Fruit fly (Drosophila melanogaster) whole organism, embryonic: Measurements from ENCODE around the gene Ac3.

ENCODE experiments used
- Abd-B ChIP-seq: fragments of 200-800 bp; sonication (Bioruptor generic); optimal IDR thresholded peaks from 2 replicates; lab custom pipeline; 2018; ENCODE audit warnings: missing biosample characterization, mild to moderate bottlenecking, missing genetic modification characterization, moderate library complexity
- Atf-2 ChIP-seq: fragments of 200-800 bp; sonication (Bioruptor generic); optimal IDR thresholded peaks from 2 replicates; lab custom pipeline; 2016; ENCODE audit warnings: missing biosample characterization, missing genetic modification characterization
- Blimp-1 ChIP-seq: fragments of 200-800 bp; sonication (Bioruptor generic); optimal IDR thresholded peaks from 3 replicates; lab custom pipeline; 2018; ENCODE audit warnings: missing biosample characterization, missing genetic modification characterization, mild to moderate bottlenecking, moderate library complexity, missing genetic modification reagents
- C15 ChIP-seq: fragments of 200-800 bp; sonication (Bioruptor generic); IDR thresholded peaks from 3 replicates; pipeline ENCODE4 v1.3.6; 2022; ENCODE audit warnings: missing biosample characterization, missing genetic modification characterization
- CG10267 ChIP-seq: fragments of 200-800 bp; sonication (Bioruptor generic); optimal IDR thresholded peaks from 2 replicates; lab custom pipeline; 2018; ENCODE audit warnings: missing biosample characterization, mild to moderate bottlenecking, missing genetic modification characterization, moderate library complexity
- CG11456 ChIP-seq: fragments of 200-800 bp; sonication (Bioruptor generic); IDR thresholded peaks from 3 replicates; pipeline ENCODE4 v1.3.6; 2022; ENCODE audit warnings: missing biosample characterization, missing genetic modification characterization
- CG12236 ChIP-seq: fragments of 200-800 bp; sonication (Bioruptor generic); optimal IDR thresholded peaks from 2 replicates; lab custom pipeline; 2016; ENCODE audit warnings: missing biosample characterization, missing genetic modification characterization
- CG12391 ChIP-seq: fragments of 200-800 bp; sonication (Bioruptor generic); optimal IDR thresholded peaks from 3 replicates; lab custom pipeline; 2018; ENCODE audit warnings: missing biosample characterization, mild to moderate bottlenecking, missing genetic modification characterization, moderate library complexity
- CG13296 ChIP-seq: fragments of 200-800 bp; sonication (Bioruptor generic); optimal IDR thresholded peaks from 3 replicates; lab custom pipeline; 2018; ENCODE audit warnings: missing biosample characterization, mild to moderate bottlenecking, missing genetic modification characterization
- CG1529 ChIP-seq: fragments of 200-800 bp; sonication (Bioruptor generic); optimal IDR thresholded peaks from 3 replicates; lab custom pipeline; 2018; ENCODE audit warnings: missing biosample characterization, missing genetic modification characterization
- CG15479 ChIP-seq: fragments of 200-800 bp; sonication (Bioruptor generic); optimal IDR thresholded peaks from 3 replicates; lab custom pipeline; 2019; ENCODE audit warnings: missing biosample characterization, mild to moderate bottlenecking, missing genetic modification characterization, moderate library complexity
- CG18599 ChIP-seq: fragments of 200-800 bp; sonication (Bioruptor generic); optimal IDR thresholded peaks from 3 replicates; lab custom pipeline; 2017; ENCODE audit warnings: missing biosample characterization, missing genetic modification characterization, mild to moderate bottlenecking, moderate library complexity, missing genetic modification reagents
- CG31224 ChIP-seq: fragments of 200-800 bp; sonication (Bioruptor generic); IDR thresholded peaks from 2 replicates; pipeline ENCODE4 v1.3.6; 2022; ENCODE audit warnings: missing biosample characterization, missing genetic modification characterization
- CG32532 ChIP-seq: fragments of 200-800 bp; sonication (Bioruptor generic); IDR thresholded peaks from 2 replicates; pipeline ENCODE4 v1.3.6; 2022; ENCODE audit warnings: missing biosample characterization, missing genetic modification characterization
- CG32772 ChIP-seq: fragments of 200-800 bp; sonication (Bioruptor generic); IDR thresholded peaks from 2 replicates; pipeline ENCODE4 v1.3.6; 2022; ENCODE audit warnings: missing biosample characterization, missing genetic modification characterization
- CG3726 ChIP-seq: fragments of 200-800 bp; sonication (Bioruptor generic); IDR thresholded peaks from 3 replicates; pipeline ENCODE4, ENCODE4 v1.3.6; 2022; ENCODE audit warnings: missing biosample characterization, missing genetic modification characterization
- CG4730 ChIP-seq: fragments of 200-800 bp; sonication (Bioruptor generic); IDR thresholded peaks from 2 replicates; pipeline ENCODE4 v1.3.6; 2022; ENCODE audit warnings: missing biosample characterization, missing genetic modification characterization
- CG6854 ChIP-seq: fragments of 200-800 bp; sonication (Bioruptor generic); optimal IDR thresholded peaks from 3 replicates; lab custom pipeline; 2017; ENCODE audit warnings: missing biosample characterization, mild to moderate bottlenecking, missing genetic modification characterization
- CG7786 ChIP-seq: fragments of 200-800 bp; sonication (Bioruptor generic); optimal IDR thresholded peaks from 2 replicates; lab custom pipeline; 2016; ENCODE audit warnings: missing biosample characterization, missing genetic modification characterization
- CG8478 ChIP-seq: fragments of >200 bp; optimal IDR thresholded peaks from 2 replicates; lab custom pipeline; 2018
- Dbx ChIP-seq: fragments of 200-800 bp; sonication (Bioruptor generic); IDR thresholded peaks from 3 replicates; pipeline ENCODE4 v1.3.6; 2022; ENCODE audit warnings: missing biosample characterization, missing genetic modification characterization
- Deaf1 ChIP-seq: fragments of 200-800 bp; optimal IDR thresholded peaks from 3 replicates; lab custom pipeline; 2019; ENCODE audit warnings: missing biosample characterization, mild to moderate bottlenecking, missing genetic modification characterization, moderate library complexity
- Ets97D ChIP-seq: fragments of 200-800 bp; sonication (Bioruptor generic); optimal IDR thresholded peaks from 3 replicates; lab custom pipeline; 2016; ENCODE audit warnings: missing biosample characterization, missing genetic modification characterization
- Hmx ChIP-seq: fragments of 200-800 bp; sonication (Bioruptor generic); optimal IDR thresholded peaks from 2 replicates; lab custom pipeline; 2016; ENCODE audit warnings: missing biosample characterization, missing genetic modification characterization
- NC2α ChIP-seq: fragments of 200-800 bp; sonication (Bioruptor generic); optimal IDR thresholded peaks from 2 replicates; lab custom pipeline; 2016; ENCODE audit warnings: missing biosample characterization, missing genetic modification characterization
- Nf-YC ChIP-seq: fragments of 200-800 bp; optimal IDR thresholded peaks from 3 replicates; lab custom pipeline; 2019; ENCODE audit warnings: missing biosample characterization, mild to moderate bottlenecking, missing genetic modification characterization, moderate library complexity
- Oli ChIP-seq: fragments of 200-800 bp; sonication (Bioruptor generic); optimal IDR thresholded peaks from 2 replicates; lab custom pipeline; 2018; ENCODE audit warnings: missing biosample characterization, mild to moderate bottlenecking, missing genetic modification characterization, moderate library complexity
- Opbp ChIP-seq: fragments of 200-800 bp; sonication (Bioruptor generic); IDR thresholded peaks from 3 replicates; pipeline ENCODE4 v1.3.6; 2022; ENCODE audit warnings: missing biosample characterization, missing genetic modification characterization; ENCODE audit not compliant: partially characterized antibody
- Scr ChIP-seq: fragments of 200-800 bp; sonication (Bioruptor generic); IDR thresholded peaks from 2 replicates; pipeline ENCODE4 v1.3.6; 2022; ENCODE audit warnings: missing biosample characterization, missing genetic modification characterization; ENCODE audit not compliant: partially characterized antibody
- Taf1 ChIP-seq: fragments of 200-800 bp; sonication (Bioruptor generic); IDR thresholded peaks from 2 replicates; pipeline ENCODE4 v1.3.6; 2022; ENCODE audit warnings: missing biosample characterization, missing genetic modification characterization
- ash1 ChIP-seq: fragments of 200-800 bp; sonication (Bioruptor generic); optimal IDR thresholded peaks from 2 replicates; lab custom pipeline; 2018; ENCODE audit warnings: missing biosample characterization, mild to moderate bottlenecking, missing genetic modification characterization
- cg ChIP-seq: fragments of 200-800 bp; sonication (Bioruptor generic); optimal IDR thresholded peaks from 3 replicates; lab custom pipeline; 2019; ENCODE audit warnings: missing biosample characterization, mild to moderate bottlenecking, missing genetic modification characterization, moderate library complexity
- eyg ChIP-seq: fragments of 200-800 bp; sonication (Bioruptor generic); optimal IDR thresholded peaks from 3 replicates; lab custom pipeline; 2016; ENCODE audit warnings: missing biosample characterization, missing genetic modification characterization
- gce ChIP-seq: fragments of 200-800 bp; sonication (Bioruptor generic); IDR thresholded peaks from 3 replicates; pipeline ENCODE4 v1.3.6; 2022; ENCODE audit warnings: missing biosample characterization, missing genetic modification characterization
- gsb ChIP-seq: fragments of 200-800 bp; sonication (Bioruptor generic); IDR thresholded peaks from 2 replicates; pipeline ENCODE4 v1.3.6; 2022; ENCODE audit warnings: missing biosample characterization, missing genetic modification characterization
- gsb-n ChIP-seq: fragments of 200-800 bp; sonication (Bioruptor generic); optimal IDR thresholded peaks from 3 replicates; lab custom pipeline; 2018; ENCODE audit warnings: missing biosample characterization, mild to moderate bottlenecking, missing genetic modification characterization
- hth ChIP-seq: fragments of >200 bp; optimal IDR thresholded peaks from 2 replicates; lab custom pipeline; 2017; ENCODE audit warnings: inconsistent platforms
- mam ChIP-seq: fragments of 200-800 bp; sonication (Bioruptor generic); optimal IDR thresholded peaks from 3 replicates; lab custom pipeline; 2016; ENCODE audit warnings: missing biosample characterization, missing genetic modification characterization
- nmo ChIP-seq: fragments of 200-800 bp; sonication (Bioruptor generic); optimal IDR thresholded peaks from 2 replicates; lab custom pipeline; 2018; ENCODE audit warnings: missing biosample characterization, mild to moderate bottlenecking, missing genetic modification characterization, moderate library complexity
- otp ChIP-seq: fragments of 200-800 bp; sonication (Bioruptor generic); IDR thresholded peaks from 3 replicates; pipeline ENCODE4, ENCODE4 v1.3.6; 2022; ENCODE audit warnings: missing biosample characterization, missing genetic modification characterization
- pan ChIP-seq, 4 experiments: fragments of >200 bp in 3 of 4; fragments of 200-800 bp in 1 of 4; sonication (Bioruptor generic) in 1 of 4; optimal IDR thresholded peaks in 3 of 4; IDR thresholded peaks in 1 of 4; 2 replicates each; pipeline versions ENCODE4 v1.3.6 to Lab custom; 2017 to 2022; ENCODE audit warnings: missing biosample characterization in 2 of 4, missing genetic modification characterization in 2 of 4, mixed read lengths in 1 of 4
- peb ChIP-seq: fragments of 200-800 bp; sonication (Bioruptor generic); IDR thresholded peaks from 2 replicates; pipeline ENCODE4 v1.3.6; 2022; ENCODE audit warnings: missing biosample characterization, missing genetic modification characterization
- repo ChIP-seq: fragments of 200-800 bp; sonication (Bioruptor generic); optimal IDR thresholded peaks from 2 replicates; lab custom pipeline; 2016; ENCODE audit warnings: missing biosample characterization, missing genetic modification characterization
- sc ChIP-seq, 3 experiments: fragments of >200 bp in 2 of 3; fragments of 200-800 bp in 1 of 3; sonication (Bioruptor generic) in 1 of 3; optimal IDR thresholded peaks; 2 replicates in 2 of 3; 3 replicates in 1 of 3; lab custom pipeline; 2017; ENCODE audit warnings: mild to moderate bottlenecking in 1 of 3, missing biosample characterization in 1 of 3, missing genetic modification characterization in 1 of 3, missing genetic modification reagents in 1 of 3
- sima ChIP-seq: fragments of 200-800 bp; sonication (Bioruptor generic); optimal IDR thresholded peaks from 2 replicates; lab custom pipeline; 2016; ENCODE audit warnings: missing biosample characterization, missing genetic modification characterization
- slou ChIP-seq: fragments of 200-800 bp; sonication (Bioruptor generic); optimal IDR thresholded peaks from 3 replicates; lab custom pipeline; 2016; ENCODE audit warnings: missing biosample characterization, missing genetic modification characterization
- tio ChIP-seq: fragments of 200-800 bp; sonication (Bioruptor generic); optimal IDR thresholded peaks from 2 replicates; lab custom pipeline; 2017; ENCODE audit warnings: missing biosample characterization, missing genetic modification characterization, inconsistent platforms
- usp ChIP-seq: fragments of >200 bp; optimal IDR thresholded peaks from 2 replicates; lab custom pipeline; 2017; ENCODE audit warnings: missing biosample characterization, missing genetic modification characterization
- vvl ChIP-seq: fragments of 200-800 bp; sonication (Bioruptor generic); IDR thresholded peaks from 2 replicates; pipeline ENCODE4 v1.3.6; 2022; ENCODE audit warnings: missing biosample characterization, missing genetic modification characterization

The Ac3 gene

DNA sequence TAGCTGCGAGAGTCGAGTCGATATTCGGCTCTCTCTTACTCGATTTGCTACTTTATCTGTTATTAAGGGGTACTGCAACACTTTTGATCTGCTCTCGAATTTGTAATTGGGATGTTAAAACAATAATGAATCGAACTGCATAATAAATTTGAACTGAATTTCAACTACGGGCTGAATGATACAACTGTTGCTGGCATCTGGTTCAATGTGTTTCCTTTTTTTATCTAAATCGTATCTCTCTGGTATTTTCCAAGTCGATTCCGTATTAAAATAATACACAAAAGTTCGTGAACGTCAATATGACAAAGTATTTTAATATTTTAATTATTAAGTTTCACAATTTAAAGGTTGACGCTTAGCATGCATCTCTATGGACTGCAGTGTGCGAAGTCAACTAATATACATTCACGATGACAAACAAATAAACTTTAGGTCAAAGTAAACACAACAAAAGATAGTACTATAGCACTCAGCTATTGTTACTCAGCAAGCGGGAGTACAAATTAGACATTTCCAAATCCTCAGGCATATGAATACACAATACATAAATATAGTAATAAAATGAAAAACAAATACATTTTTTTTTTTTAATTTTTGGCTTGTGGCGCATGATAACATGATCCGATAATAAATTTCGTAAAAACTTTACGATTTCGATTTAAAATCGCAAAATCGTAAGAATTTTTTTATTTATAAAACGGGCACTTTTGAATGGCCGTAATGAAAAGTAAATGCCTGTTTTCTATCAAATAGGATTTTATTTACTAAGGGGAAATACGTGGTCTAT lies 8.5 kb upstream of the Ac3 start, which contains the start of gene CG2201 (continued):
- TF ChIP-seq Ets97D (GFP tag; lab: Kevin White, UChicago) (no peak), CG3726 (GFP tag; lab: Robert Waterston, UW) (no peak), CG31224 (no peak), slou (GFP tag; lab: Kevin White, UChicago) (no peak), CG13296 (GFP tag; lab: Kevin White, UChicago) (peak; percentile 28), repo (no peak), Scr (GFP tag; lab: Robert Waterston, UW) (no peak), CG11456 (no peak), CG12391 (tag; lab: Kevin White, UChicago) (peak; percentile 44), vvl (GFP tag; lab: Robert Waterston, UW) (peak; percentile 69), CG10267 (tag; lab: Kevin White, UChicago) (peak; percentile 4), CG1529 (GFP tag; lab: Kevin White, UChicago) (peak; percentile 48), sima (no peak), CG32532 (peak; percentile 49), Blimp-1 (peak; percentile 43), CG32772 (GFP tag; lab: Robert Waterston, UW) (peak; percentile 15; the same call in 1 of the 2 replicates), Hmx (GFP tag; lab: Kevin White, UChicago) (no peak), Opbp (no peak), CG7786 (GFP tag; lab: Kevin White, UChicago) (no peak), tio (GFP tag; lab: Kevin White, UChicago) (peak; percentile 28), CG4730 (GFP tag; lab: Robert Waterston, UW) (no peak), mam (peak; percentile 2), Abd-B (GFP tag; lab: Kevin White, UChicago) (peak; percentile 70), Taf1 (GFP tag; lab: Robert Waterston, UW) (no peak), nmo (peak; percentile 37), ash1 (GFP tag; lab: Kevin White, UChicago) (no peak), Dbx (GFP tag; lab: Robert Waterston, UW) (no peak), otp (peak; percentile 56; the same call in 2 of the 3 replicates), CG8478 (lab: Kevin White, UChicago) (no peak), peb (GFP tag; lab: Robert Waterston, UW) (0 out of 2 replicates have a peak, but pooled peaks have one; percentile 9), C15 (GFP tag; lab: Robert Waterston, UW) (no peak), gsb-n (tag; lab: Kevin White, UChicago) (peak; percentile 53), hth (no peak), CG18599 (GFP tag; lab: Kevin White, UChicago) (no peak), cg (GFP tag; lab: Kevin White, UChicago) (no peak), CG15479 (GFP tag; lab: Kevin White, UChicago) (no peak), eyg (GFP tag; lab: Kevin White, UChicago) (no peak), CG12236 (GFP tag; lab: Kevin White, UChicago) (no peak), CG6854 (GFP tag; lab: Kevin White, UChicago) (no peak), sc (optimal IDR thresholded peaks at IDR 0.05; lab: Kevin White, UChicago) (no peak), sc (GFP tag; optimal IDR thresholded peaks at IDR 0.05; lab: Kevin White, UChicago) (peak; percentile 35), Atf-2 (no peak), Nf-YC (no peak), gce (0 out of 3 replicates have a peak, but pooled peaks have one; percentile 47), NC2α (GFP tag; lab: Kevin White, UChicago) (no peak), Oli (tag; lab: Kevin White, UChicago) (peak; percentile 59), usp (GFP tag; lab: Kevin White, UChicago) (no peak), gsb (GFP tag; lab: Robert Waterston, UW) (no peak), pan (optimal IDR thresholded peaks at IDR 0.05; lab: Kevin White, UChicago) (no peak), pan (GFP tag; optimal IDR thresholded peaks at IDR 0.05 in 1 of 2, IDR thresholded peaks at IDR 0.05 in 1 of 2) (peak in 1 of 2 experiments; percentile 62), Deaf1 (tag; lab: Kevin White, UChicago) (no peak)
